Worm (Caenorhabditis elegans): ENCODE results near the gene srsx-35.

- no peak for TF ChIP-seq pbrm-1 (GFP tag; IDR thresholded peaks at IDR 0.05)
- TF ChIP-seq dox-1 (GFP tag; IDR thresholded peaks at IDR 0.05), result no peak
- no peak for TF ChIP-seq B0336.3 (GFP tag; IDR thresholded peaks at IDR 0.05)
- TF ChIP-seq cebp-1 (GFP tag; IDR thresholded peaks at IDR 0.05), result no peak
- no peak for TF ChIP-seq cebp-1 (tag; optimal IDR thresholded peaks at IDR 0.05)
- no peak for TF ChIP-seq hlh-26 (GFP tag; conservative IDR thresholded peaks at IDR 0.05)
- TF ChIP-seq unc-130 (GFP tag; optimal IDR thresholded peaks at IDR 0.05), result no peak
Measured at ce11 chrV:20670625-20671024, 10.6 kb upstream of the srsx-35 start.
